Worm (Caenorhabditis elegans): Measurements from ENCODE around the gene B0336.13.

ce11 chrIII:5729367-5729766, 35.5 kb downstream of the B0336.13 start:
- no peak for TF ChIP-seq him-1 (tag; optimal IDR thresholded peaks at IDR 0.05)
- no peak for TF ChIP-seq W03F9.2 (tag; optimal IDR thresholded peaks at IDR 0.05)
- no peak for TF ChIP-seq dao-5 (tag; optimal IDR thresholded peaks at IDR 0.05)
